Worm (Caenorhabditis elegans) whole organism, L4 larva: ENCODE measurements around the gene lgc-18.

Experiments used
- T26A8.4 ChIP-seq: fragments of 200-800 bp; sonication (Bioruptor generic); IDR thresholded peaks from 2 replicates; pipeline ENCODE4 v1.3.6; 2022; ENCODE audit warnings: missing genetic modification characterization, missing compliant biosample characterization
- Y105C5A.15 ChIP-seq: fragments of 200-800 bp; sonication (Bioruptor generic); IDR thresholded peaks from 2 replicates; pipeline ENCODE4 v1.3.6; 2022; ENCODE audit warnings: missing genetic modification characterization, missing compliant biosample characterization
- Y48G9A.11 ChIP-seq: fragments of 200-800 bp; sonication (Bioruptor generic); IDR thresholded peaks from 2 replicates; pipeline ENCODE4 v1.3.6; 2022; ENCODE audit warnings: missing genetic modification reagents, missing genetic modification characterization, missing compliant biosample characterization
- ZK546.5 ChIP-seq, 2 experiments: sonication (generic microtip); optimal IDR thresholded peaks; 2 replicates each; lab custom pipeline; 2017; ENCODE audit warnings: missing biosample characterization in 2 of 2, missing genetic modification characterization in 2 of 2
- aha-1 ChIP-seq: fragments of 150-350 bp; peaks from one replicate; lab custom pipeline; 2014; ENCODE audit warnings: missing biosample characterization, missing genetic modification characterization
- arid-1 ChIP-seq: fragments of 200-800 bp; sonication (Bioruptor generic); conservative IDR thresholded peaks from 2 replicates; pipeline ENCODE4 v1.3.6; 2022; ENCODE audit warnings: missing genetic modification reagents, missing genetic modification characterization, missing compliant biosample characterization
- attf-4 ChIP-seq: sonication (generic microtip); optimal IDR thresholded peaks from 3 replicates; lab custom pipeline; 2017; ENCODE audit warnings: missing biosample characterization, missing genetic modification characterization
- daf-19 ChIP-seq: fragments of 200-800 bp; sonication (Bioruptor generic); conservative IDR thresholded peaks from 2 replicates; pipeline ENCODE4 v1.3.6; 2022; ENCODE audit warnings: missing genetic modification characterization, missing compliant biosample characterization
- dmd-8 ChIP-seq: fragments of 200-800 bp; sonication (Bioruptor generic); IDR thresholded peaks from 2 replicates; pipeline ENCODE4 v1.3.6; 2022; ENCODE audit warnings: missing genetic modification characterization, missing compliant biosample characterization
- egl-27 ChIP-seq: sonication (generic microtip); optimal IDR thresholded peaks from 3 replicates; lab custom pipeline; 2017; ENCODE audit warnings: missing biosample characterization, missing genetic modification reagents, missing genetic modification characterization
- hmg-1.1 ChIP-seq: fragments of 200-800 bp; sonication (Bioruptor generic); IDR thresholded peaks from 2 replicates; pipeline ENCODE4 v1.3.6; 2022; ENCODE audit warnings: missing genetic modification reagents, missing genetic modification characterization, missing compliant biosample characterization
- lin-1 ChIP-seq: fragments of 200-800 bp; sonication (Bioruptor generic); IDR thresholded peaks from 2 replicates; pipeline ENCODE4 v1.3.6; 2022; ENCODE audit warnings: missing genetic modification reagents, missing genetic modification characterization, missing compliant biosample characterization
- lin-15B ChIP-seq: fragments of 150-350 bp; sonication (generic microtip); optimal IDR thresholded peaks from 3 replicates; lab custom pipeline; 2014; ENCODE audit warnings: missing biosample characterization, missing genetic modification characterization
- lin-29 ChIP-seq: fragments of 200-800 bp; sonication (Bioruptor generic); IDR thresholded peaks from 2 replicates; pipeline ENCODE4 v1.3.6; 2022; ENCODE audit warnings: missing genetic modification reagents, missing genetic modification characterization, missing compliant biosample characterization
- lsy-2 ChIP-seq, 2 experiments: fragments of 150-350 bp in 1 of 2; sonication (generic microtip) in 1 of 2; optimal IDR thresholded peaks; 2 replicates each; lab custom pipeline; 2014 to 2017; ENCODE audit warnings: missing biosample characterization in 2 of 2, missing genetic modification characterization in 2 of 2
- madf-9 ChIP-seq: fragments of 200-800 bp; sonication (Bioruptor generic); conservative IDR thresholded peaks from 2 replicates; pipeline ENCODE4 v1.3.6; 2022; ENCODE audit warnings: missing genetic modification reagents, missing genetic modification characterization, missing compliant biosample characterization
- mxl-2 ChIP-seq: fragments of 200-800 bp; sonication (Bioruptor generic); conservative IDR thresholded peaks from 2 replicates; pipeline ENCODE4 v1.3.6; 2022; ENCODE audit warnings: missing genetic modification reagents, missing genetic modification characterization, missing compliant biosample characterization
- nhr-102 ChIP-seq: sonication (generic microtip); optimal IDR thresholded peaks from 2 replicates; lab custom pipeline; 2016; ENCODE audit warnings: mild to moderate bottlenecking, missing genetic modification characterization, moderate library complexity, missing compliant biosample characterization
- nhr-11 ChIP-seq: fragments of 150-350 bp; optimal IDR thresholded peaks from 2 replicates; lab custom pipeline; 2014; ENCODE audit warnings: missing biosample characterization, missing genetic modification characterization
- nhr-48 ChIP-seq: sonication (generic microtip); optimal IDR thresholded peaks from 2 replicates; lab custom pipeline; 2016; ENCODE audit warnings: mild to moderate bottlenecking, missing genetic modification characterization, missing compliant biosample characterization
- pqm-1 ChIP-seq: sonication (generic microtip); optimal IDR thresholded peaks from 2 replicates; lab custom pipeline; 2017; ENCODE audit warnings: missing biosample characterization, missing genetic modification characterization
- rbr-2 ChIP-seq: sonication (generic microtip); optimal IDR thresholded peaks from 2 replicates; lab custom pipeline; 2016; ENCODE audit warnings: missing genotype, missing genetic modification characterization, missing compliant biosample characterization
- set-16 ChIP-seq: fragments of 200-800 bp; sonication (Bioruptor generic); IDR thresholded peaks from 2 replicates; pipeline ENCODE4 v1.3.6; 2022; ENCODE audit warnings: missing genetic modification reagents, missing genetic modification characterization, missing compliant biosample characterization
- spr-3 ChIP-seq: fragments of 200-800 bp; sonication (Bioruptor generic); optimal IDR thresholded peaks from 2 replicates; lab custom pipeline; 2018; ENCODE audit warnings: mild to moderate bottlenecking, missing genetic modification characterization, missing compliant biosample characterization
- unc-62 ChIP-seq, 3 experiments: fragments of 150-350 bp in 1 of 3; sonication (generic microtip); optimal IDR thresholded peaks in 2 of 3; peaks in 1 of 3; 1 replicate in 1 of 3; 2 replicates in 2 of 3; lab custom pipeline; 2014 to 2017; ENCODE audit warnings: missing biosample characterization in 3 of 3, missing genetic modification characterization in 3 of 3, missing genetic modification reagents in 3 of 3, missing genotype in 1 of 3
- zfp-2 ChIP-seq: sonication (generic microtip); optimal IDR thresholded peaks from 2 replicates; lab custom pipeline; 2016; ENCODE audit warnings: mild to moderate bottlenecking, missing genetic modification characterization, missing compliant biosample characterization
- zip-11 ChIP-seq: fragments of 200-800 bp; sonication (Bioruptor generic); IDR thresholded peaks from 2 replicates; pipeline ENCODE4 v1.3.6; 2022; ENCODE audit warnings: missing genetic modification characterization, missing compliant biosample characterization

The lgc-18 gene

ce11 chrX:12086297-12086696 is 39.1 kb upstream of the lgc-18 start:
- TF ChIP-seq set-16 (GFP tag; lab: Robert Waterston, UW), result 0 out of 2 replicates have a peak, but pooled peaks have one; percentile 5
- no peak for TF ChIP-seq nhr-48 (tag; lab: Kevin White, UChicago)
- TF ChIP-seq lin-29 (GFP tag; lab: Robert Waterston, UW), result no peak
- peak; percentile 43 for TF ChIP-seq aha-1 (tag; lab: Kevin White, UChicago)
- no peak for TF ChIP-seq nhr-11
- no peak for TF ChIP-seq nhr-102 (tag; lab: Kevin White, UChicago)
- no peak for TF ChIP-seq attf-4 (tag; lab: Kevin White, UChicago)

- TF ChIP-seq aha-1 (tag; lab: Kevin White, UChicago) (peak; percentile 81), spr-3 (GFP tag; lab: Kevin White, UChicago) (no peak)
These were observed 32.8 kb upstream of the lgc-18 start for ce11 chrX:12092621-12093020.

- TF ChIP-seq unc-62 (GFP tag; optimal IDR thresholded peaks at IDR 0.05 in 1 of 2; lab: Kevin White, UChicago) (peak in 1 of 2 experiments; percentile 83), unc-62 (tag; optimal IDR thresholded peaks at IDR 0.05; lab: Kevin White, UChicago) (no peak), Y105C5A.15 (GFP tag; lab: Robert Waterston, UW) (no peak), daf-19 (GFP tag; lab: Robert Waterston, UW) (no peak), pqm-1 (tag; lab: Kevin White, UChicago) (no peak)
These were observed 32.4 kb upstream of the lgc-18 start, which contains the start of gene W03G11.4 for ce11 chrX:12093043-12093442. TSS of gene W03G11.4 (minus strand) at chrX:12093143.

- TF ChIP-seq lin-15B (tag; lab: Kevin White, UChicago) (no peak), unc-62 (GFP tag; optimal IDR thresholded peaks at IDR 0.05 in 1 of 2; lab: Kevin White, UChicago) (peak in 1 of 2 experiments; percentile 93), unc-62 (tag; optimal IDR thresholded peaks at IDR 0.05; lab: Kevin White, UChicago) (no peak), ZK546.5 (tag; optimal IDR thresholded peaks at IDR 0.05; lab: Kevin White, UChicago) (no peak), lsy-2 (tag; optimal IDR thresholded peaks at IDR 0.05; lab: Kevin White, UChicago) (no peak), lin-1 (GFP tag; lab: Robert Waterston, UW) (no peak), hmg-1.1 (GFP tag; lab: Robert Waterston, UW) (no peak)
These were observed 31.4 kb upstream of the lgc-18 start for ce11 chrX:12093992-12094391.

ce11 chrX:12095200-12095599 is 30.2 kb upstream of the lgc-18 start:
- peak in 1 of 2 experiments; percentile 94 for TF ChIP-seq unc-62 (GFP tag; optimal IDR thresholded peaks at IDR 0.05 in 1 of 2; lab: Kevin White, UChicago)
- TF ChIP-seq unc-62 (tag; optimal IDR thresholded peaks at IDR 0.05; lab: Kevin White, UChicago), result no peak
- no peak for TF ChIP-seq zfp-2

- TF ChIP-seq Y48G9A.11, result no peak
- TF ChIP-seq mxl-2 (GFP tag; lab: Robert Waterston, UW), result no peak
- peak; percentile 90 for TF ChIP-seq aha-1 (tag; lab: Kevin White, UChicago)
- no peak for TF ChIP-seq arid-1
- TF ChIP-seq unc-62 (GFP tag; optimal IDR thresholded peaks at IDR 0.05 in 1 of 2; lab: Kevin White, UChicago), result peak in 1 of 2 experiments; percentile 15
- TF ChIP-seq unc-62 (tag; optimal IDR thresholded peaks at IDR 0.05; lab: Kevin White, UChicago), result no peak
- TF ChIP-seq T26A8.4, result no peak
These were observed 27.4 kb upstream of the lgc-18 start for ce11 chrX:12097995-12098394.

- TF ChIP-seq egl-27 (tag; lab: Kevin White, UChicago), result no peak
- TF ChIP-seq dmd-8 (GFP tag; lab: Robert Waterston, UW), result no peak
- peak; percentile 49 for TF ChIP-seq aha-1 (tag; lab: Kevin White, UChicago)
- TF ChIP-seq zip-11 (GFP tag; lab: Robert Waterston, UW), result no peak
- TF ChIP-seq rbr-2 (tag; lab: Kevin White, UChicago), result no peak
- no peak for TF ChIP-seq madf-9
These were observed 21.7 kb upstream of the lgc-18 start, which contains the start of gene W03G11.3 for ce11 chrX:12103712-12104111. TSS of gene W03G11.3 (minus strand) at chrX:12103812.
